Worm (Caenorhabditis elegans) whole organism, L1 larva: ENCODE data around the gene gon-4.

Source experiments
- C04F5.9 ChIP-seq: sonication (generic microtip); optimal IDR thresholded peaks from 2 replicates; lab custom pipeline; 2016; ENCODE audit warnings: missing genetic modification characterization, missing compliant biosample characterization
- F16B12.6 ChIP-seq: fragments of 150-350 bp; optimal IDR thresholded peaks from 2 replicates; lab custom pipeline; 2014; ENCODE audit warnings: missing biosample characterization, missing genetic modification characterization
- Y116A8C.19 ChIP-seq: sonication (generic microtip); optimal IDR thresholded peaks from 2 replicates; lab custom pipeline; 2016; ENCODE audit warnings: missing compliant biosample characterization, missing genetic modification characterization, borderline replicate concordance
- aha-1 ChIP-seq: fragments of 150-350 bp; optimal IDR thresholded peaks from 2 replicates; lab custom pipeline; 2014; ENCODE audit warnings: missing biosample characterization, missing genetic modification characterization
- aly-2 ChIP-seq: fragments of 150-350 bp; optimal IDR thresholded peaks from 2 replicates; lab custom pipeline; 2014; ENCODE audit warnings: missing biosample characterization, missing genetic modification characterization
- ama-1 ChIP-seq: fragments of 150-350 bp; optimal IDR thresholded peaks from 2 replicates; lab custom pipeline; 2014
- ceh-63 ChIP-seq: fragments of 200-800 bp; sonication (Bioruptor generic); optimal IDR thresholded peaks from 2 replicates; lab custom pipeline; 2018; ENCODE audit warnings: mild to moderate bottlenecking, missing genetic modification characterization, missing compliant biosample characterization
- ceh-82 ChIP-seq, 3 experiments: fragments of 150-350 bp in 1 of 3; sonication (generic microtip) in 2 of 3; optimal IDR thresholded peaks; 2 replicates each; lab custom pipeline; 2014 to 2017; ENCODE audit warnings: missing biosample characterization in 3 of 3, missing genetic modification characterization in 3 of 3
- ceh-88 ChIP-seq: fragments of 200-800 bp; sonication (Bioruptor generic); IDR thresholded peaks from 2 replicates; pipeline ENCODE4 v1.3.6; 2022; ENCODE audit warnings: missing genetic modification characterization, missing compliant biosample characterization
- ces-1 ChIP-seq: fragments of 150-350 bp; optimal IDR thresholded peaks from 2 replicates; lab custom pipeline; 2014; ENCODE audit warnings: missing biosample characterization, missing genetic modification reagents, missing genetic modification characterization
- dsc-1 ChIP-seq: sonication (generic microtip); optimal IDR thresholded peaks from 2 replicates; lab custom pipeline; 2016; ENCODE audit warnings: mild to moderate bottlenecking, missing genetic modification characterization, missing compliant biosample characterization
- egl-27 ChIP-seq, 2 experiments: fragments of 150-350 bp in 1 of 2; sonication (generic microtip); optimal IDR thresholded peaks; 3 replicates each; lab custom pipeline; 2017 to 2018; ENCODE audit warnings: missing biosample characterization in 2 of 2, missing genetic modification characterization in 2 of 2, missing genetic modification reagents in 2 of 2
- elt-2 ChIP-seq: sonication (generic microtip); optimal IDR thresholded peaks from 2 replicates; lab custom pipeline; 2016; ENCODE audit warnings: missing genetic modification characterization, mild to moderate bottlenecking, inconsistent platforms, missing compliant biosample characterization, missing genetic modification reagents
- fkh-8 ChIP-seq: sonication (generic microtip); optimal IDR thresholded peaks from 2 replicates; lab custom pipeline; 2016; ENCODE audit warnings: mild to moderate bottlenecking, missing genetic modification characterization, missing compliant biosample characterization
- grh-1 ChIP-seq: fragments of 200-800 bp; sonication (Bioruptor generic); IDR thresholded peaks from 2 replicates; pipeline ENCODE4 v1.3.6; 2022; ENCODE audit warnings: missing genetic modification reagents, missing genetic modification characterization, missing compliant biosample characterization
- hlh-4 ChIP-seq: sonication (generic microtip); optimal IDR thresholded peaks from 2 replicates; lab custom pipeline; 2016; ENCODE audit warnings: mild to moderate bottlenecking, missing genetic modification characterization, missing compliant biosample characterization
- irx-1 ChIP-seq: sonication (generic microtip); optimal IDR thresholded peaks from 2 replicates; lab custom pipeline; 2016; ENCODE audit warnings: missing genetic modification characterization, missing compliant biosample characterization
- jun-1 ChIP-seq: fragments of 150-350 bp; optimal IDR thresholded peaks from 2 replicates; lab custom pipeline; 2014; ENCODE audit warnings: missing biosample characterization, missing genetic modification reagents, missing genetic modification characterization
- lin-13 ChIP-seq: fragments of 150-350 bp; optimal IDR thresholded peaks from 2 replicates; lab custom pipeline; 2014; ENCODE audit warnings: missing biosample characterization, missing genetic modification reagents, missing genetic modification characterization
- lin-14 ChIP-seq: fragments of 200-800 bp; sonication (Bioruptor generic); optimal IDR thresholded peaks from 2 replicates; lab custom pipeline; 2018; ENCODE audit warnings: mild to moderate bottlenecking, missing genetic modification characterization, moderate library complexity, missing compliant biosample characterization
- lin-15B ChIP-seq: fragments of 150-350 bp; sonication (generic microtip); optimal IDR thresholded peaks from 3 replicates; lab custom pipeline; 2014; ENCODE audit warnings: missing biosample characterization, missing genetic modification characterization
- lin-35 ChIP-seq, 2 experiments: fragments of 150-350 bp; optimal IDR thresholded peaks; 2 replicates each; lab custom pipeline; 2014; ENCODE audit warnings: missing biosample characterization in 2 of 2, missing genetic modification characterization in 2 of 2, missing genetic modification reagents in 2 of 2
- lin-39 ChIP-seq: fragments of 150-350 bp; optimal IDR thresholded peaks from 2 replicates; lab custom pipeline; 2014; ENCODE audit warnings: missing biosample characterization, missing genetic modification reagents, missing genetic modification characterization
- lir-3 ChIP-seq: sonication (generic microtip); optimal IDR thresholded peaks from 2 replicates; lab custom pipeline; 2016; ENCODE audit warnings: mild to moderate bottlenecking, missing genetic modification characterization, moderate library complexity, missing compliant biosample characterization; ENCODE audit not compliant: poor library complexity
- mep-1 ChIP-seq: fragments of 150-350 bp; optimal IDR thresholded peaks from 2 replicates; lab custom pipeline; 2014; ENCODE audit warnings: missing biosample characterization, missing genetic modification characterization
- nhr-11 ChIP-seq: fragments of 150-350 bp; optimal IDR thresholded peaks from 2 replicates; lab custom pipeline; 2014; ENCODE audit warnings: missing biosample characterization, missing genetic modification characterization
- nhr-19 ChIP-seq: fragments of 200-800 bp; sonication (Bioruptor generic); conservative IDR thresholded peaks from 2 replicates; pipeline ENCODE4 v1.3.6; 2022; ENCODE audit warnings: missing genetic modification characterization, missing compliant biosample characterization
- nhr-20 ChIP-seq: sonication (generic microtip); optimal IDR thresholded peaks from 2 replicates; lab custom pipeline; 2016; ENCODE audit warnings: mild to moderate bottlenecking, missing genetic modification characterization, missing compliant biosample characterization
- nhr-237 ChIP-seq: fragments of 150-350 bp; optimal IDR thresholded peaks from 2 replicates; lab custom pipeline; 2014; ENCODE audit warnings: missing biosample characterization, missing genetic modification characterization
- nhr-47 ChIP-seq: sonication (generic microtip); optimal IDR thresholded peaks from 2 replicates; lab custom pipeline; 2016; ENCODE audit warnings: mild to moderate bottlenecking, missing genetic modification characterization, moderate library complexity, missing compliant biosample characterization
- nhr-71 ChIP-seq: sonication (generic microtip); optimal IDR thresholded peaks from 2 replicates; lab custom pipeline; 2016; ENCODE audit warnings: mild to moderate bottlenecking, missing genetic modification characterization, moderate library complexity, missing compliant biosample characterization
- nhr-76 ChIP-seq: sonication (generic microtip); optimal IDR thresholded peaks from 2 replicates; lab custom pipeline; 2017; ENCODE audit warnings: missing biosample characterization, missing genetic modification characterization
- nhr-77 ChIP-seq: fragments of 150-350 bp; optimal IDR thresholded peaks from 2 replicates; lab custom pipeline; 2014; ENCODE audit warnings: missing biosample characterization, missing genetic modification characterization
- nhr-84 ChIP-seq: sonication (generic microtip); optimal IDR thresholded peaks from 2 replicates; lab custom pipeline; 2017; ENCODE audit warnings: missing biosample characterization, missing genetic modification characterization
- pax-3 ChIP-seq: fragments of 200-800 bp; sonication (Bioruptor generic); optimal IDR thresholded peaks from 2 replicates; lab custom pipeline; 2018; ENCODE audit warnings: mild to moderate bottlenecking, missing genetic modification characterization, moderate library complexity, missing compliant biosample characterization
- skn-1 ChIP-seq: fragments of 150-350 bp; optimal IDR thresholded peaks from 2 replicates; lab custom pipeline; 2014; ENCODE audit warnings: missing biosample characterization, missing genetic modification characterization
- snpc-4 ChIP-seq: fragments of 150-350 bp; optimal IDR thresholded peaks from 2 replicates; lab custom pipeline; 2014; ENCODE audit warnings: missing biosample characterization, missing genetic modification characterization
- snu-23 ChIP-seq: sonication (generic microtip); optimal IDR thresholded peaks from 2 replicates; lab custom pipeline; 2016; ENCODE audit warnings: missing genetic modification characterization, missing compliant biosample characterization
- sptf-1 ChIP-seq: fragments of 150-350 bp; optimal IDR thresholded peaks from 2 replicates; lab custom pipeline; 2014; ENCODE audit warnings: missing biosample characterization, missing genetic modification characterization
- tlp-1 ChIP-seq: fragments of 150-350 bp; optimal IDR thresholded peaks from 2 replicates; lab custom pipeline; 2014; ENCODE audit warnings: missing biosample characterization, missing genetic modification characterization
- unc-130 ChIP-seq: fragments of 150-350 bp; optimal IDR thresholded peaks from 2 replicates; lab custom pipeline; 2017; ENCODE audit warnings: missing biosample characterization, missing genetic modification characterization, inconsistent platforms
- unc-30 ChIP-seq: sonication (generic microtip); optimal IDR thresholded peaks from 2 replicates; lab custom pipeline; 2017; ENCODE audit warnings: missing biosample characterization, missing genetic modification characterization
- unc-62 ChIP-seq: fragments of 150-350 bp; optimal IDR thresholded peaks from 2 replicates; lab custom pipeline; 2014; ENCODE audit warnings: missing biosample characterization, missing genetic modification reagents, missing genetic modification characterization
- unc-98 ChIP-seq: fragments of 200-800 bp; sonication (Bioruptor generic); IDR thresholded peaks from 2 replicates; pipeline ENCODE4 v1.3.6; 2022; ENCODE audit warnings: missing genetic modification characterization, missing compliant biosample characterization
- zag-1 ChIP-seq: fragments of 150-350 bp; optimal IDR thresholded peaks from 2 replicates; lab custom pipeline; 2014; ENCODE audit warnings: missing biosample characterization, missing genetic modification characterization
- zip-4 ChIP-seq: fragments of 200-800 bp; sonication (Bioruptor generic); optimal IDR thresholded peaks from 2 replicates; lab custom pipeline; 2018; ENCODE audit warnings: mild to moderate bottlenecking, missing genetic modification characterization, moderate library complexity, missing compliant biosample characterization
- ztf-11 ChIP-seq, 2 experiments: sonication (generic microtip); optimal IDR thresholded peaks; 2 replicates each; lab custom pipeline; 2016 to 2017; ENCODE audit warnings: missing genetic modification characterization in 2 of 2, missing biosample characterization in 1 of 2, missing compliant biosample characterization in 1 of 2
- ztf-4 ChIP-seq: fragments of 150-350 bp; optimal IDR thresholded peaks from 2 replicates; lab custom pipeline; 2014; ENCODE audit warnings: missing biosample characterization, missing genetic modification characterization

The gon-4 gene

DNA sequence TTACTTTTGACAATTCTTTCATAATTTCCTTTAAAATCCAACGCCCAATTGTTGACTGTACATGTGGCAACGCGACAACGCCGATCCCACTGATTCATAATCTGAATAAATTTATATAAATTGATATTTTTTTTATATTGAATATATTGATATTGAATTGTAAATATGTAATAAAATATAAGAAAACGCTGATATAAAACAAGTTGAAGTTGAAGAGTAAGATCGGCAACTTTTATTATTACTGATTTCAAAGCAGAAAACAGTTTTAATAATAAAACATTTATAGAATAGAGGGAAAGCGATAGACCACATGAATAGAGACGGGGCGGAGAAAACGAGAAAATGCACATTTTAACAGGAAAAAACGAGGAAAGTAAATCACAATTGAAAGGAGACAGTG, 21.6 kb downstream of the gon-4 start, which contains the start of gene qns-1:
Gene qns-1 (minus strand): TSS at position 101 of the 400 bp plus-strand sequence.
- TF ChIP-seq unc-98 (GFP tag; lab: Robert Waterston, UW) (no peak), lin-39 (tag; lab: Kevin White, UChicago) (no peak), nhr-77 (no peak), zag-1 (tag; lab: Kevin White, UChicago) (no peak), snu-23 (GFP tag; lab: Kevin White, UChicago) (no peak), ama-1 (lab: Kevin White, UChicago) (no peak), jun-1 (no peak), lin-35 (GFP tag; optimal IDR thresholded peaks at IDR 0.05; lab: Kevin White, UChicago) (no peak), unc-30 (tag; lab: Kevin White, UChicago) (no peak), unc-130 (no peak), lin-13 (no peak), tlp-1 (tag; lab: Kevin White, UChicago) (no peak)

ce11 chrIV:10221187-10221586, 23.6 kb downstream of the gon-4 start, which contains the start of gene tram-1:
Gene tram-1 (minus strand): TSS chrIV:10221287.
- TF ChIP-seq elt-2 (tag; lab: Kevin White, UChicago) (no peak), lir-3 (tag; lab: Kevin White, UChicago) (no peak), fkh-8 (tag; lab: Kevin White, UChicago) (peak; percentile 37)
- TF ChIP-seq, all 84 proteins: peak for 1

ce11 chrIV:10222122-10222589, 24.5 kb downstream of the gon-4 start, which contains the start of gene C24F3.2:
Gene C24F3.2 (plus strand): TSS chrIV:10222539.
- TF ChIP-seq nhr-84 (no peak), egl-27 (tag; optimal IDR thresholded peaks at IDR 0.05; lab: Kevin White, UChicago) (no peak), unc-98 (GFP tag; lab: Robert Waterston, UW) (no peak), aly-2 (tag; lab: Kevin White, UChicago) (no peak), lin-15B (no peak), ceh-63 (GFP tag; lab: Kevin White, UChicago) (no peak), ztf-11 (tag; optimal IDR thresholded peaks at IDR 0.05; lab: Kevin White, UChicago) (no peak), ces-1 (GFP tag; lab: Kevin White, UChicago) (no peak), C04F5.9 (no peak), ceh-82 (tag; optimal IDR thresholded peaks at IDR 0.05; lab: Kevin White, UChicago) (peak in 1 of 3 experiments; percentile 29), mep-1 (tag; lab: Kevin White, UChicago) (peak; percentile 69), nhr-71 (tag; lab: Kevin White, UChicago) (peak; percentile 81), nhr-11 (tag; lab: Kevin White, UChicago) (no peak), Y116A8C.19 (no peak), pax-3 (tag; lab: Kevin White, UChicago) (no peak), F16B12.6 (tag; lab: Kevin White, UChicago) (no peak), skn-1 (tag; lab: Kevin White, UChicago) (peak; percentile 24), ztf-4 (tag; lab: Kevin White, UChicago) (peak; percentile 48), snu-23 (GFP tag; lab: Kevin White, UChicago) (peak; percentile 84), nhr-237 (no peak), ceh-88 (GFP tag; lab: Robert Waterston, UW) (no peak), tlp-1 (tag; lab: Kevin White, UChicago) (no peak), aha-1 (tag; lab: Kevin White, UChicago) (no peak), nhr-19 (GFP tag; lab: Robert Waterston, UW) (peak; percentile 45), lin-14 (GFP tag; lab: Kevin White, UChicago) (peak; percentile 94), nhr-47 (tag; lab: Kevin White, UChicago) (peak; percentile 64), elt-2 (tag; lab: Kevin White, UChicago) (no peak), jun-1 (no peak), ama-1 (lab: Kevin White, UChicago) (no peak), fkh-8 (tag; lab: Kevin White, UChicago) (peak; percentile 69), sptf-1 (tag; lab: Kevin White, UChicago) (no peak), unc-30 (tag; lab: Kevin White, UChicago) (no peak), snpc-4 (tag; lab: Kevin White, UChicago) (peak; percentile 15), nhr-76 (tag; lab: Kevin White, UChicago) (no peak), nhr-20 (tag; lab: Kevin White, UChicago) (peak; percentile 80), grh-1 (GFP tag; lab: Robert Waterston, UW) (no peak), hlh-4 (tag; lab: Kevin White, UChicago) (no peak), dsc-1 (tag; lab: Kevin White, UChicago) (peak; percentile 59), irx-1 (tag; lab: Kevin White, UChicago) (peak; percentile 61), zip-4 (GFP tag; lab: Kevin White, UChicago) (no peak), unc-62 (GFP tag; lab: Kevin White, UChicago) (no peak)
